Worm (Caenorhabditis elegans): ENCODE results near the gene C06H2.7.

ce11 chrV:11170564-11171329, 26.2 kb upstream of the C06H2.7 start:
- TF ChIP-seq dao-5 (tag; optimal IDR thresholded peaks at IDR 0.05) (no peak), him-1 (tag; optimal IDR thresholded peaks at IDR 0.05) (no peak)

Data from whole organism, L4/young adult.